Worm (Caenorhabditis elegans) whole organism, young adult: ENCODE data around the gene col-170.
A peak's percentile ranks its signal among the peaks of the same experiment; 100 is the strongest.

Source experiments
- B0019.2 ChIP-seq: fragments of 200-800 bp; sonication (Bioruptor generic); conservative IDR thresholded peaks from 2 replicates; pipeline ENCODE4 v1.3.6; 2022; ENCODE audit warnings: missing genetic modification reagents, missing genetic modification characterization, missing compliant biosample characterization
- F23B12.7 ChIP-seq: sonication (generic microtip); optimal IDR thresholded peaks from 2 replicates; lab custom pipeline; 2017; ENCODE audit warnings: missing genetic modification characterization, mild to moderate bottlenecking, missing compliant biosample characterization, antibody characterized with exemption, moderate library complexity; ENCODE audit not compliant: insufficient read depth
- F37B4.10 ChIP-seq: fragments of 200-800 bp; sonication (Bioruptor generic); IDR thresholded peaks from 2 replicates; pipeline ENCODE4 v1.3.6; 2022; ENCODE audit warnings: missing genetic modification characterization, missing compliant biosample characterization
- F39B2.1 ChIP-seq: fragments of 200-800 bp; sonication (Bioruptor generic); IDR thresholded peaks from 2 replicates; pipeline ENCODE4 v1.3.6; 2022; ENCODE audit warnings: missing genetic modification reagents, missing genetic modification characterization, missing compliant biosample characterization
- F52B5.7 ChIP-seq: sonication (generic microtip); optimal IDR thresholded peaks from 2 replicates; lab custom pipeline; 2016; ENCODE audit warnings: mild to moderate bottlenecking, missing genetic modification characterization, missing compliant biosample characterization
- F55B11.4 ChIP-seq: sonication (generic microtip); optimal IDR thresholded peaks from 2 replicates; lab custom pipeline; 2016; ENCODE audit warnings: missing compliant biosample characterization, missing genetic modification characterization, borderline replicate concordance; ENCODE audit not compliant: insufficient read depth
- F57A8.1 ChIP-seq: fragments of 200-800 bp; sonication (Bioruptor generic); optimal IDR thresholded peaks from 2 replicates; lab custom pipeline; 2018; ENCODE audit warnings: mild to moderate bottlenecking, missing genetic modification characterization, moderate library complexity, missing compliant biosample characterization
- K12H6.12 ChIP-seq: fragments of 200-800 bp; sonication (Bioruptor generic); optimal IDR thresholded peaks from 2 replicates; lab custom pipeline; 2018; ENCODE audit warnings: mild to moderate bottlenecking, missing genetic modification characterization, missing compliant biosample characterization
- Y79H2A.3 ChIP-seq: fragments of 200-800 bp; sonication (Bioruptor generic); conservative IDR thresholded peaks from 2 replicates; pipeline ENCODE4 v1.3.6; 2022; ENCODE audit warnings: missing genetic modification reagents, missing genetic modification characterization, missing compliant biosample characterization
- ZK185.1 ChIP-seq: sonication (generic microtip); optimal IDR thresholded peaks from 2 replicates; lab custom pipeline; 2016; ENCODE audit warnings: mild to moderate bottlenecking, missing genetic modification characterization, missing compliant biosample characterization; ENCODE audit not compliant: poor library complexity, severe bottlenecking
- aptf-3 ChIP-seq: fragments of 200-800 bp; sonication (Bioruptor generic); IDR thresholded peaks from 2 replicates; pipeline ENCODE4 v1.3.6; 2022; ENCODE audit warnings: missing genetic modification characterization, missing compliant biosample characterization
- atf-7 ChIP-seq: sonication (generic microtip); optimal IDR thresholded peaks from 2 replicates; lab custom pipeline; 2017; ENCODE audit warnings: mild to moderate bottlenecking, missing genetic modification characterization, missing compliant biosample characterization
- attf-5 ChIP-seq: fragments of 200-800 bp; sonication (Bioruptor generic); optimal IDR thresholded peaks from 2 replicates; lab custom pipeline; 2018; ENCODE audit warnings: mild to moderate bottlenecking, missing genetic modification characterization, missing compliant biosample characterization
- attf-6 ChIP-seq: fragments of 200-800 bp; sonication (Bioruptor generic); IDR thresholded peaks from 2 replicates; pipeline ENCODE4 v1.3.6; 2022; ENCODE audit warnings: missing genetic modification reagents, missing genetic modification characterization, missing compliant biosample characterization
- ccch-3 ChIP-seq: fragments of 200-800 bp; sonication (Bioruptor generic); optimal IDR thresholded peaks from 2 replicates; lab custom pipeline; 2018; ENCODE audit warnings: mild to moderate bottlenecking, missing genetic modification characterization, missing compliant biosample characterization
- cebp-1 ChIP-seq, 2 experiments: fragments of 200-800 bp in 1 of 2; sonication (Bioruptor generic) in 1 of 2; sonication (generic microtip) in 1 of 2; IDR thresholded peaks in 1 of 2; optimal IDR thresholded peaks in 1 of 2; 2 replicates each; pipeline versions ENCODE4 v1.3.6 to Lab custom; 2017 to 2022; ENCODE audit warnings: missing compliant biosample characterization in 2 of 2, missing genetic modification characterization in 2 of 2, mild to moderate bottlenecking in 1 of 2, missing genetic modification reagents in 1 of 2, moderate library complexity in 1 of 2
- ceh-27 ChIP-seq: fragments of 200-800 bp; sonication (Bioruptor generic); optimal IDR thresholded peaks from 2 replicates; lab custom pipeline; 2018; ENCODE audit warnings: mild to moderate bottlenecking, missing genetic modification characterization, moderate library complexity, missing compliant biosample characterization
- ceh-58 ChIP-seq: fragments of 200-800 bp; sonication (Bioruptor generic); IDR thresholded peaks from 2 replicates; pipeline ENCODE4 v1.3.6; 2022; ENCODE audit warnings: missing genetic modification characterization, missing compliant biosample characterization
- chd-7 ChIP-seq: sonication (generic microtip); optimal IDR thresholded peaks from 2 replicates; lab custom pipeline; 2016; ENCODE audit warnings: mild to moderate bottlenecking, missing genetic modification characterization, moderate library complexity, missing compliant biosample characterization
- die-1 ChIP-seq: sonication (generic microtip); optimal IDR thresholded peaks from 2 replicates; lab custom pipeline; 2016; ENCODE audit warnings: missing genotype, mild to moderate bottlenecking, missing genetic modification characterization, missing compliant biosample characterization
- dpff-1 ChIP-seq: sonication (generic microtip); optimal IDR thresholded peaks from 2 replicates; lab custom pipeline; 2017; ENCODE audit warnings: mild to moderate bottlenecking, missing genetic modification characterization, missing compliant biosample characterization
- egl-44 ChIP-seq: fragments of 200-800 bp; sonication (Bioruptor generic); IDR thresholded peaks from 2 replicates; pipeline ENCODE4 v1.3.6; 2022; ENCODE audit warnings: missing genetic modification reagents, missing genetic modification characterization, missing compliant biosample characterization
- ekl-4 ChIP-seq: fragments of 200-800 bp; sonication (Bioruptor generic); IDR thresholded peaks from 2 replicates; pipeline ENCODE4 v1.3.6; 2022; ENCODE audit warnings: missing genetic modification reagents, missing genetic modification characterization, missing compliant biosample characterization
- lin-40 ChIP-seq: sonication (generic microtip); optimal IDR thresholded peaks from 2 replicates; lab custom pipeline; 2016; ENCODE audit warnings: missing genetic modification characterization, mild to moderate bottlenecking, missing compliant biosample characterization, missing genotype, missing genetic modification reagents
- lir-1 ChIP-seq: fragments of 200-800 bp; sonication (Bioruptor generic); conservative IDR thresholded peaks from 2 replicates; pipeline ENCODE4 v1.3.6; 2022; ENCODE audit warnings: missing genetic modification reagents, missing genetic modification characterization, missing compliant biosample characterization
- lsl-1 ChIP-seq: fragments of 200-800 bp; sonication (Bioruptor generic); optimal IDR thresholded peaks from 2 replicates; lab custom pipeline; 2018; ENCODE audit warnings: mild to moderate bottlenecking, missing genetic modification characterization, moderate library complexity, missing compliant biosample characterization
- lsy-27 ChIP-seq: sonication (generic microtip); optimal IDR thresholded peaks from 2 replicates; lab custom pipeline; 2017; ENCODE audit warnings: missing genetic modification characterization, mild to moderate bottlenecking, missing compliant biosample characterization, antibody characterized with exemption, missing genotype, borderline replicate concordance; ENCODE audit not compliant: insufficient read depth
- madf-8 ChIP-seq: fragments of 200-800 bp; sonication (Bioruptor generic); conservative IDR thresholded peaks from 2 replicates; pipeline ENCODE4 v1.3.6; 2022; ENCODE audit warnings: missing genetic modification reagents, missing genetic modification characterization, missing compliant biosample characterization
- mcd-1 ChIP-seq: fragments of 200-800 bp; sonication (Bioruptor generic); IDR thresholded peaks from 2 replicates; pipeline ENCODE4 v1.3.6; 2022; ENCODE audit warnings: missing genetic modification reagents, missing genetic modification characterization, missing compliant biosample characterization
- mes-4 ChIP-seq: sonication (generic microtip); optimal IDR thresholded peaks from 2 replicates; lab custom pipeline; 2016; ENCODE audit warnings: missing genotype, missing genetic modification characterization, missing compliant biosample characterization
- nfya-2 ChIP-seq: fragments of 200-800 bp; sonication (Bioruptor generic); IDR thresholded peaks from 2 replicates; pipeline ENCODE4 v1.3.6; 2022; ENCODE audit warnings: missing genetic modification reagents, missing genetic modification characterization, missing compliant biosample characterization
- nfyb-1 ChIP-seq: fragments of 200-800 bp; sonication (Bioruptor generic); IDR thresholded peaks from 2 replicates; pipeline ENCODE4 v1.3.6; 2022; ENCODE audit warnings: missing genetic modification reagents, missing genetic modification characterization, missing compliant biosample characterization
- nhr-120 ChIP-seq: fragments of 200-800 bp; sonication (Bioruptor generic); IDR thresholded peaks from 2 replicates; pipeline ENCODE4 v1.3.6; 2022; ENCODE audit warnings: missing genetic modification characterization, missing compliant biosample characterization
- nhr-27 ChIP-seq: fragments of 200-800 bp; sonication (Bioruptor generic); optimal IDR thresholded peaks from 2 replicates; lab custom pipeline; 2018; ENCODE audit warnings: mild to moderate bottlenecking, missing genetic modification characterization, moderate library complexity, missing compliant biosample characterization
- nhr-90 ChIP-seq: sonication (generic microtip); optimal IDR thresholded peaks from 2 replicates; lab custom pipeline; 2016; ENCODE audit warnings: missing genotype, mild to moderate bottlenecking, missing genetic modification characterization, missing compliant biosample characterization
- rpc-1 ChIP-seq, 2 experiments: fragments of 150-350 bp in 1 of 2; sonication (generic microtip) in 1 of 2; optimal IDR thresholded peaks; 2 replicates each; lab custom pipeline; 2014 to 2018; ENCODE audit warnings: missing biosample characterization in 1 of 2, missing genetic modification characterization in 1 of 2, missing genetic modification reagents in 1 of 2, missing genotype in 1 of 2
- sdz-38 ChIP-seq: sonication (generic microtip); optimal IDR thresholded peaks from 2 replicates; lab custom pipeline; 2016; ENCODE audit warnings: missing genotype, missing genetic modification characterization, missing compliant biosample characterization
- snpc-3.4 ChIP-seq: sonication (generic microtip); optimal IDR thresholded peaks from 2 replicates; lab custom pipeline; 2017; ENCODE audit warnings: missing genetic modification characterization, mild to moderate bottlenecking, missing compliant biosample characterization, antibody characterized with exemption, moderate library complexity, missing genotype, missing genetic modification reagents
- tbx-9 ChIP-seq: sonication (generic microtip); optimal IDR thresholded peaks from 2 replicates; lab custom pipeline; 2016; ENCODE audit warnings: borderline replicate concordance, missing genetic modification characterization, inconsistent platforms, missing compliant biosample characterization
- unc-130 ChIP-seq: sonication (generic microtip); optimal IDR thresholded peaks from 2 replicates; lab custom pipeline; 2016; ENCODE audit warnings: missing genetic modification reagents, missing genetic modification characterization, missing compliant biosample characterization
- unc-62 ChIP-seq: fragments of 150-350 bp; optimal IDR thresholded peaks from 2 replicates; lab custom pipeline; 2014; ENCODE audit warnings: missing biosample characterization, missing genetic modification reagents, missing genetic modification characterization
- zfh-2 ChIP-seq: fragments of 200-800 bp; sonication (Bioruptor generic); conservative IDR thresholded peaks from 2 replicates; pipeline ENCODE4 v1.3.6; 2022; ENCODE audit warnings: missing genetic modification reagents, missing genetic modification characterization, missing compliant biosample characterization
- zim-3 ChIP-seq: sonication (generic microtip); optimal IDR thresholded peaks from 2 replicates; lab custom pipeline; 2017; ENCODE audit warnings: mild to moderate bottlenecking, missing genetic modification characterization, moderate library complexity, missing compliant biosample characterization
- ztf-22 ChIP-seq: fragments of 200-800 bp; sonication (Bioruptor generic); optimal IDR thresholded peaks from 2 replicates; lab custom pipeline; 2018; ENCODE audit warnings: mild to moderate bottlenecking, missing genetic modification characterization, moderate library complexity, missing compliant biosample characterization
- ztf-3 ChIP-seq: fragments of 200-800 bp; sonication (Bioruptor generic); optimal IDR thresholded peaks from 2 replicates; lab custom pipeline; 2018; ENCODE audit warnings: mild to moderate bottlenecking, missing genetic modification characterization, missing compliant biosample characterization

col-170 gene

DNA sequence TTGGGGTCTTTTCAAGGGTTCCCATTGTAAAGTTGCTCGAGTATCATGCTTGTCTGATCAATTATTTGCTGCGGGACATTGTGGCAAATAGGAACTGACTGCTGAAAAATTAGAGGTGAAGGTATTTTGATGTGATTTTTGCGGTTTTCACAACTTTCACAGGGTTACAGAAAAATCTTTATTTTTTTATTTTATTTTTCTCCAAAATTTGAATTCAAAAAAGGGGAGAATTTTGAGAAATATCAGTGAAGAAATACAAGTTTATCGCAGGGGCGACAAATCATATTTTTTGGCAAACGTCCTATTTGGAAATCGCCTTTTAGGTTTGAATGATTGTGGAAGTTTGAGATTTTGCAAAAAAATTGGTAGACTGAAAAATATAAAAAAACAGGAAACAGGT lies 39.9 kb upstream of the col-170 start, which contains the start of gene lev-9:
TSS of gene lev-9 (minus strand) at position 101 of the 400 bp plus-strand sequence.
- TF ChIP-seq mes-4 (tag; lab: Kevin White, UChicago) (no peak), nhr-90 (tag; lab: Kevin White, UChicago) (no peak), F52B5.7 (tag; lab: Kevin White, UChicago) (no peak), ztf-3 (no peak), zfh-2 (no peak), nfyb-1 (GFP tag; lab: Robert Waterston, UW) (no peak), unc-130 (GFP tag; lab: Kevin White, UChicago) (no peak), attf-5 (GFP tag; lab: Kevin White, UChicago) (no peak), ccch-3 (GFP tag; lab: Kevin White, UChicago) (no peak), chd-7 (no peak), lsy-27 (tag; lab: Kevin White, UChicago) (no peak), ceh-58 (GFP tag; lab: Robert Waterston, UW) (no peak), cebp-1 (GFP tag; IDR thresholded peaks at IDR 0.05; lab: Robert Waterston, UW) (no peak), cebp-1 (tag; optimal IDR thresholded peaks at IDR 0.05; lab: Kevin White, UChicago) (no peak), ceh-27 (no peak), lir-1 (GFP tag; lab: Robert Waterston, UW) (no peak), lsl-1 (GFP tag; lab: Kevin White, UChicago) (no peak), attf-6 (GFP tag; lab: Robert Waterston, UW) (no peak), F23B12.7 (no peak), F37B4.10 (no peak)

DNA sequence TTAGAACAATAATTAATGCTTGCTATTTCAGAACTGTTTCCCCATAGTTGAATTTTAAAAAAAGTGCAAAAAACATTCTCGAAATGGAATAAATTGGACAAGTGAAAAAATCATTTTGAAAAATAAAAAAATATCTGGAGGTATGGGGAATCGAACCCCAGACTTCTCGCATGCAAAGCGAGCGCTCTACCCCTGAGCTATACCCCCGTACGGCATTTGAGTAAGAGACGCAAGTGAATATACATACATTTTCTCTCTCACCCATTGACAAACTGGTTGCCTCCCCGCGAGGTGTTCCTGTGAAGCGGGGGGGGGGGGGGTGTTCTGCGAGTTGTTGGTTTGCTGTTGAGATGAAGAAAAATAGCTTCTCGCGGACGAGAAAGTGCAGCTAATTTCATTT lies 39.4 kb upstream of the col-170 start:
- peak; percentile 72 for TF ChIP-seq mcd-1 (GFP tag; lab: Robert Waterston, UW)
- peak; percentile 53; the same call in 1 of the 2 replicates for TF ChIP-seq attf-6 (GFP tag; lab: Robert Waterston, UW)
- TF ChIP-seq F57A8.1, result peak; percentile 88
- peak; percentile 61 for TF ChIP-seq K12H6.12
- peak; percentile 77 for TF ChIP-seq ekl-4
- no peak for TF ChIP-seq nfya-2 (GFP tag; lab: Robert Waterston, UW)
- TF ChIP-seq tbx-9 (tag; lab: Kevin White, UChicago), result no peak
- peak; percentile 64 for TF ChIP-seq ztf-22 (GFP tag; lab: Kevin White, UChicago)
- 0 out of 2 replicates have a peak, but pooled peaks have one; percentile 30 for TF ChIP-seq B0019.2 (GFP tag; lab: Robert Waterston, UW)
- no peak for TF ChIP-seq nhr-27
- TF ChIP-seq F39B2.1 (GFP tag; lab: Robert Waterston, UW), result peak; percentile 48; the same call in 1 of the 2 replicates
- 0 out of 2 replicates have a peak, but pooled peaks have one; percentile 44 for TF ChIP-seq aptf-3 (GFP tag; lab: Robert Waterston, UW)
- peak; percentile 96 for TF ChIP-seq rpc-1 (optimal IDR thresholded peaks at IDR 0.05; lab: Kevin White, UChicago)
- peak; percentile 96 for TF ChIP-seq rpc-1 (tag; optimal IDR thresholded peaks at IDR 0.05; lab: Kevin White, UChicago)
- TF ChIP-seq sdz-38 (tag; lab: Kevin White, UChicago), result no peak
- TF ChIP-seq lsy-27 (tag; lab: Kevin White, UChicago), result no peak
- no peak for TF ChIP-seq Y79H2A.3 (GFP tag; lab: Robert Waterston, UW)
- peak; percentile 81 for TF ChIP-seq snpc-3.4 (tag; lab: Kevin White, UChicago)
- peak; percentile 96; the same call in 1 of the 2 replicates for TF ChIP-seq ceh-58 (GFP tag; lab: Robert Waterston, UW)
- TF ChIP-seq atf-7 (tag; lab: Kevin White, UChicago), result peak; percentile 84
- TF ChIP-seq lin-40 (tag; lab: Kevin White, UChicago), result peak; percentile 82
- TF ChIP-seq madf-8 (GFP tag; lab: Robert Waterston, UW), result no peak; the same call in 1 of the 2 replicates
- peak; percentile 78 for TF ChIP-seq zim-3 (tag; lab: Kevin White, UChicago)
- TF ChIP-seq nhr-120 (GFP tag; lab: Robert Waterston, UW), result peak; percentile 84; the same call in 1 of the 2 replicates
- no peak for TF ChIP-seq F55B11.4 (tag; lab: Kevin White, UChicago)
- TF ChIP-seq unc-62 (GFP tag; lab: Kevin White, UChicago), result no peak
- TF ChIP-seq attf-5 (GFP tag; lab: Kevin White, UChicago), result peak; percentile 74
- peak; percentile 79 for TF ChIP-seq ZK185.1 (tag; lab: Kevin White, UChicago)
- TF ChIP-seq die-1, result peak; percentile 96
- peak; percentile 66 for TF ChIP-seq ccch-3 (GFP tag; lab: Kevin White, UChicago)
- peak; percentile 81 for TF ChIP-seq ceh-27
- peak; percentile 93 for TF ChIP-seq egl-44 (GFP tag; lab: Robert Waterston, UW)
- peak; percentile 34 for TF ChIP-seq dpff-1 (tag; lab: Kevin White, UChicago)
